Fruit fly (Drosophila melanogaster): Measurements from ENCODE around the gene CG15864.
A peak's percentile ranks its signal among the peaks of the same experiment; 100 is the strongest.

Gene CG15864

dm6 chr3R:8219891-8220290, 28.3 kb upstream of the CG15864 start, which contains the start of gene CG18249:
Gene CG18249, plus strand, starts transcription at chr3R:8220146.
- no peak for TF ChIP-seq salr (GFP tag; optimal IDR thresholded peaks at IDR 0.05)
- TF ChIP-seq dsx (GFP tag; optimal IDR thresholded peaks at IDR 0.05; ENCODE audit: poor library complexity, severe bottlenecking) = peak; percentile 51
- TF ChIP-seq svp (GFP tag) = peak; percentile 68
- TF ChIP-seq CG10669 (GFP tag; optimal IDR thresholded peaks at IDR 0.05) = no peak
- no peak for TF ChIP-seq dac (GFP tag; optimal IDR thresholded peaks at IDR 0.05)
- no peak for TF ChIP-seq Smox (GFP tag; optimal IDR thresholded peaks at IDR 0.05)
- peak; percentile 28 for TF ChIP-seq Eip78C (GFP tag)
- no peak for TF ChIP-seq CG8319 (GFP tag; optimal IDR thresholded peaks at IDR 0.05)
- TF ChIP-seq pdm3 (GFP tag; optimal IDR thresholded peaks at IDR 0.05) = no peak

dm6 chr3R:8223074-8223597, 25.1 kb upstream of the CG15864 start:
- TF ChIP-seq Ets96B (tag; optimal IDR thresholded peaks at IDR 0.05) (no peak), CG8119 (GFP tag; IDR thresholded peaks at IDR 0.05) (no peak), CG10631 (GFP tag; optimal IDR thresholded peaks at IDR 0.05) (no peak), CG6808 (GFP tag; optimal IDR thresholded peaks at IDR 0.05) (no peak), Blimp-1 (GFP tag; optimal IDR thresholded peaks at IDR 0.05) (no peak), dac (GFP tag; optimal IDR thresholded peaks at IDR 0.05) (no peak), topi (GFP tag; optimal IDR thresholded peaks at IDR 0.05) (no peak), salr (GFP tag; optimal IDR thresholded peaks at IDR 0.05) (no peak), Eip78C (GFP tag) (no peak)

DNA sequence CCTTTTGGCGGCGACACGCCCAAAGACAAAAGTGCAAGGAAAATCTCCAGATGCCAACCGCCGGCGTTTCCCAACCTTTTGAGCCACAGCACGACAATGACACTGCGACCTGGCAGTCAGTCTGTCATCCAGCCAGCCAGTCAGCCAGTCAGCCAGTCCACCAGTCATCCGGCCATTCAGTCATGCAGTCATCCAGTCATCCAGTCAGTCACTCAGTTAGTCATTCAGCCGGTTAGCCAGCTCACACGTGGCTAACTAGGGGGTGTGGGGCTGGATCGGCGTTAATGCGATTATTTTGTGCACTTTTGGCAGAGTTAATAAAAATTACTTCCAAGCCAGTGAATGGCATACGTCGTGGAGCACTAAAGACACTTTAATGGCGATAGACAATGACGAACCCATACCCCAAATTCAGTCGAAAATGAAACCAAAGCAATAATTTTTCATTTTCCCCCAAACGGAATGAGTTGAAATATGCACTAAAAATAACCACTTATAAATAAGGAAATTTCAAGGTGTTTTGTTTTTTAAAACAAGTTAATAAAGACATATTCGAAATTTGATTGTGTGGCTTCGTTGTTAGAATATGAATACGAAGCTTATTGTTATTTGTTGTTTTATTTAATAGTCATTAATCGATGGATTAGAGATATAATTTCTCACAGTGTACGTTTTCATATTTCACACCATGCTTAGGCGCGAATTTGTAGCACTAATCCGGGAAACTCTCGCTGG, 23.3 kb upstream of the CG15864 start:
- TF ChIP-seq CG10669 (GFP tag; optimal IDR thresholded peaks at IDR 0.05) (no peak), eg (GFP tag; IDR thresholded peaks at IDR 0.05) (no peak), Smox (GFP tag; optimal IDR thresholded peaks at IDR 0.05) (no peak), dsx (GFP tag; optimal IDR thresholded peaks at IDR 0.05; ENCODE audit: poor library complexity, severe bottlenecking) (no peak), CG10631 (GFP tag; optimal IDR thresholded peaks at IDR 0.05) (no peak), esn (GFP tag; optimal IDR thresholded peaks at IDR 0.05) (no peak), Lpt (GFP tag; optimal IDR thresholded peaks at IDR 0.05) (no peak)

DNA sequence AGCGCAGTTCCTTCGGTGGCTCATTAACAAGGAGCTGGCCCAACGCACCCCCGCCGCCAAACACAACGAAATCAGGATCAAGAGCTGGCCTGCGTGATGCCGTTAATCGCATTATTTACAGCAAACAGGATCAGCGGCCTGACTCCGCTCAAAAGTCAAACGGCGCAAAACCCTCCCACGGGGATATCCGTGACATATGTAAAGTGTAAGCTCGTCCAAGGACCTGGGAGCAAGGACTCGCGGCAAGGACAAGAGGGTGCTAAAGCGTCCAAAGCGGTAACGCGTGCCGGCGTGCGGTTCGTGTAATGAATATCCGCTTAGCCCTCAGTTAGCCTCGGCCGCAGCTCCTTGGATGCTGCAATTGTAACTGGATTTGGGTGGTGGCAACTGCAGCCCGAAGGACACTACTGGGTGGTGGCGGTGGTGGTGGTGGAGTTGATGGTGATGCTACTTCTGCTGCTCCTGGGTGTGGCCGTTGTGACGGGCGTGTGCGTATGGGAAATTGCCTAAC, 22.7 kb upstream of the CG15864 start:
- no peak for TF ChIP-seq net (GFP tag; optimal IDR thresholded peaks at IDR 0.05)
- no peak for TF ChIP-seq dsx (GFP tag; optimal IDR thresholded peaks at IDR 0.05; ENCODE audit: poor library complexity, severe bottlenecking)
- TF ChIP-seq spab (GFP tag; optimal IDR thresholded peaks at IDR 0.05) = no peak
- no peak for TF ChIP-seq Gug (GFP tag; IDR thresholded peaks at IDR 0.05)
- TF ChIP-seq CG8319 (GFP tag; optimal IDR thresholded peaks at IDR 0.05) = no peak
- no peak for TF ChIP-seq CG31627 (GFP tag; optimal IDR thresholded peaks at IDR 0.05)
- TF ChIP-seq CG11294 (GFP tag; IDR thresholded peaks at IDR 0.05) = no peak
- no peak for TF ChIP-seq Blimp-1 (GFP tag; optimal IDR thresholded peaks at IDR 0.05)
- TF ChIP-seq fd59A (GFP tag; optimal IDR thresholded peaks at IDR 0.05) = no peak
- TF ChIP-seq CG15336 (GFP tag; IDR thresholded peaks at IDR 0.05) = no peak
- no peak for TF ChIP-seq CG1621 (tag; optimal IDR thresholded peaks at IDR 0.05)
- TF ChIP-seq CG16779 (tag; optimal IDR thresholded peaks at IDR 0.05) = no peak
- TF ChIP-seq CG10669 (GFP tag; optimal IDR thresholded peaks at IDR 0.05) = no peak
- no peak for TF ChIP-seq Ets21C (GFP tag; optimal IDR thresholded peaks at IDR 0.05)

DNA sequence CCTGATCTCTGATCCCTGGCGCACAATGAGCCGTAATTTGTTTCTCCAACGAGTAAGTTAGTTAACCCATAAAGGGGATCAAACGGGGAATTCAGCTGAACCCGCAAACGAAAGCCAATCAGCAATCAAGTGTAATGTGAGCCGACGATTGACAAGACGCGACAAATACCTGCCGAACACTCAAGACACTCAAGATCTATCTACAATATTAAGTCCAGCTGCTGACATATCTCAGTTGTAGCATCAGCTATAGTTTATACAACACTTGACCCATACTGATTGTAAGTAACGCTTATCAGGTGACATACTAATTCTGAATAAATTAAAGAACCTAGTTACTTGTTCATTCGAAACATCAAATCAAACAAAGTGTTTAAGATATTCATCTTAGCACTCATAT, 20.9 kb upstream of the CG15864 start:
- TF ChIP-seq svp (GFP tag) (peak; percentile 63), dac (GFP tag; optimal IDR thresholded peaks at IDR 0.05) (no peak)

DNA sequence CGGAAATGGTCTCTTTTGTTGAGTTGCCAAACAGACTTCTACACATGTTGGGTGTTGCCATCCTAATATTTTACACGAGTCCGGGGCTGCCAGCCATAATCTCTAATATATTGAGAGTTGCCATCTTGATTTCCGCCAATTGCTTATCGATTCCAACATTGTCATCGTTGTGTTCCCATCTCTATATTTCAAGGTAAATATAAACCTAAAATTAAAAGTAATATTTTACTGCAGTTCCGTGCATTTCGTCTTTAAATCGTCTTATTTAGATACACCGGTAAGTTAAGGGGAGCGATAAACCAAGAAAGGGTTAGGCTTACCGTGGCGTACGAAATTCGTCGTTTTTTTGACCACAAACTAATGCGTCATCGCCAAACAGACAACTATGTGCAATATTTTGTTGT, 14.9 kb upstream of the CG15864 start, which contains the start of gene PolI:
Gene PolI, plus strand, starts transcription at position 138 of the 404 bp plus-strand sequence.
- no peak for TF ChIP-seq CG10669 (GFP tag; optimal IDR thresholded peaks at IDR 0.05)
- no peak for TF ChIP-seq CG16779 (tag; optimal IDR thresholded peaks at IDR 0.05)
- TF ChIP-seq CG7368 (GFP tag; optimal IDR thresholded peaks at IDR 0.05) = no peak
- TF ChIP-seq CG6854 (GFP tag; optimal IDR thresholded peaks at IDR 0.05) = no peak
- TF ChIP-seq CG3919 (GFP tag; optimal IDR thresholded peaks at IDR 0.05) = no peak
- TF ChIP-seq Eip78C (GFP tag) = peak; percentile 51
- no peak for TF ChIP-seq acj6 (GFP tag; optimal IDR thresholded peaks at IDR 0.05)
- TF ChIP-seq CG6792 (GFP tag; optimal IDR thresholded peaks at IDR 0.05) = no peak
- TF ChIP-seq Sox14 (GFP tag; optimal IDR thresholded peaks at IDR 0.05) = peak; percentile 36
- TF ChIP-seq Met (GFP tag; optimal IDR thresholded peaks at IDR 0.05) = no peak
- peak; percentile 16 for TF ChIP-seq Smox (GFP tag; optimal IDR thresholded peaks at IDR 0.05)
- TF ChIP-seq CG8319 (GFP tag; optimal IDR thresholded peaks at IDR 0.05) = no peak
- TF ChIP-seq CG8632 (GFP tag; optimal IDR thresholded peaks at IDR 0.05) = no peak
- TF ChIP-seq cyc (GFP tag; optimal IDR thresholded peaks at IDR 0.05) = peak; percentile 10
- TF ChIP-seq topi (GFP tag; optimal IDR thresholded peaks at IDR 0.05) = no peak
- TF ChIP-seq Eip93F (GFP tag; optimal IDR thresholded peaks at IDR 0.05) = peak; percentile 2
- peak; percentile 2 for TF ChIP-seq CG3032 (tag; optimal IDR thresholded peaks at IDR 0.05)

Data from whole organism, prepupa.